Worm (Caenorhabditis elegans): ENCODE data around the gene C31B8.1.

DNA sequence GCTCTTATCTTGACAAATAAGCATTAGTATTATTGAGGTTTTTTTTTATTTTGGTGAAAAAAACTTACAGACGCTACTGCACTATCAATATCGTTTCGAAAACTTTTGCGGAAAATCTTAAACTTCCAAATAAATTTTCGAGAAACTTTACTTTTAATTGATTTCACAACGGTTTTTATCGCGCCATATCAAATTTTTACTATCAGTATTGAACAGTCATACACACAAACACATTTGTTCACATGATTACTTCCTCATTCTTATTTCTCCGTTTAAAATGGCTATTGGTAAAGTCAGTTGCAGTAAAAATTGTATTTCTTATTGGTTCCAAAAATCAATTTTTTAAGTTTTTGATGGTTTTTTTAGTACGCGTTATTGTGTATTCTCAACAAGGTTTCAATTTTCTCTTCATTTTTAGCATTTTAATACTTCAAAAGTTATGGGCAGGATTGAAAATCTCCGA, 35.1 kb upstream of the C31B8.1 start, which contains the start of gene pals-32:
- no peak for TF ChIP-seq cog-1 (tag; optimal IDR thresholded peaks at IDR 0.05)
- TF ChIP-seq ref-1 (GFP tag; conservative IDR thresholded peaks at IDR 0.05), result no peak
- TF ChIP-seq klf-2 (GFP tag; conservative IDR thresholded peaks at IDR 0.05), result no peak
- TF ChIP-seq med-1 (GFP tag; optimal IDR thresholded peaks at IDR 0.05; ENCODE audit: insufficient read depth), result no peak
- TF ChIP-seq ztf-29 (GFP tag; IDR thresholded peaks at IDR 0.05), result no peak
- no peak for TF ChIP-seq tab-1 (GFP tag; IDR thresholded peaks at IDR 0.05)
- TF ChIP-seq flt-1 (GFP tag; IDR thresholded peaks at IDR 0.05), result no peak
- TF ChIP-seq ztf-23 (GFP tag; IDR thresholded peaks at IDR 0.05), result no peak
- TF ChIP-seq T22C8.4 (GFP tag; IDR thresholded peaks at IDR 0.05), result no peak
